Worm (Caenorhabditis elegans) whole organism, L1 larva: ENCODE results near the gene W08E12.4.
"Not testable (repeated sequence)": the region's sequence is repeated elsewhere in the genome, so short reads cannot be mapped to it uniquely, and the experiment has no call there.

Experiments
- aly-2 ChIP-seq: fragments of 150-350 bp; optimal IDR thresholded peaks from 2 replicates; lab custom pipeline; 2014; ENCODE audit warnings: missing biosample characterization, missing genetic modification characterization
- blmp-1 ChIP-seq: fragments of 150-350 bp; optimal IDR thresholded peaks from 2 replicates; lab custom pipeline; 2014; ENCODE audit warnings: missing biosample characterization, missing genetic modification characterization
- ceh-88 ChIP-seq: fragments of 200-800 bp; sonication (Bioruptor generic); IDR thresholded peaks from 2 replicates; pipeline ENCODE4 v1.3.6; 2022; ENCODE audit warnings: missing genetic modification characterization, missing compliant biosample characterization
- dpl-1 ChIP-seq, 3 experiments: fragments of 150-350 bp in 2 of 3; sonication (generic microtip) in 1 of 3; optimal IDR thresholded peaks; 2 replicates each; lab custom pipeline; 2014 to 2017; ENCODE audit warnings: missing biosample characterization in 3 of 3, missing genetic modification characterization in 3 of 3, missing genetic modification reagents in 3 of 3
- dsc-1 ChIP-seq: sonication (generic microtip); optimal IDR thresholded peaks from 2 replicates; lab custom pipeline; 2016; ENCODE audit warnings: mild to moderate bottlenecking, missing genetic modification characterization, missing compliant biosample characterization
- efl-1 ChIP-seq, 4 experiments: fragments of 150-350 bp; optimal IDR thresholded peaks in 3 of 4; peaks in 1 of 4; 1 replicate in 1 of 4; 2 replicates in 3 of 4; lab custom pipeline; 2014; ENCODE audit warnings: missing biosample characterization in 2 of 4, missing genetic modification characterization in 2 of 4, missing genetic modification reagents in 2 of 4
- efl-3 ChIP-seq: fragments of 200-800 bp; sonication (Bioruptor generic); optimal IDR thresholded peaks from 2 replicates; lab custom pipeline; 2018; ENCODE audit warnings: mild to moderate bottlenecking, missing genetic modification characterization, missing compliant biosample characterization
- egl-13 ChIP-seq: sonication (generic microtip); optimal IDR thresholded peaks from 2 replicates; lab custom pipeline; 2016; ENCODE audit warnings: missing genotype, missing genetic modification reagents, missing genetic modification characterization, missing compliant biosample characterization
- elt-3 ChIP-seq, 6 experiments: fragments of 150-350 bp in 1 of 6; sonication (generic microtip); optimal IDR thresholded peaks; 2 replicates each; lab custom pipeline; 2017 to 2018; ENCODE audit warnings: missing biosample characterization in 6 of 6, missing genetic modification characterization in 6 of 6, inconsistent platforms in 1 of 6
- ets-5 ChIP-seq: fragments of 200-800 bp; sonication (Bioruptor generic); IDR thresholded peaks from 2 replicates; pipeline ENCODE4 v1.3.6; 2022; ENCODE audit warnings: missing genetic modification characterization, missing compliant biosample characterization
- fkh-8 ChIP-seq: sonication (generic microtip); optimal IDR thresholded peaks from 2 replicates; lab custom pipeline; 2016; ENCODE audit warnings: mild to moderate bottlenecking, missing genetic modification characterization, missing compliant biosample characterization
- grh-1 ChIP-seq: fragments of 200-800 bp; sonication (Bioruptor generic); IDR thresholded peaks from 2 replicates; pipeline ENCODE4 v1.3.6; 2022; ENCODE audit warnings: missing genetic modification reagents, missing genetic modification characterization, missing compliant biosample characterization
- hlh-17 ChIP-seq: fragments of 200-800 bp; sonication (Bioruptor generic); optimal IDR thresholded peaks from 2 replicates; lab custom pipeline; 2018; ENCODE audit warnings: missing genetic modification characterization, mild to moderate bottlenecking, missing compliant biosample characterization, moderate library complexity, borderline replicate concordance
- irx-1 ChIP-seq: sonication (generic microtip); optimal IDR thresholded peaks from 2 replicates; lab custom pipeline; 2016; ENCODE audit warnings: missing genetic modification characterization, missing compliant biosample characterization
- isw-1 ChIP-seq: fragments of 200-800 bp; sonication (Bioruptor generic); IDR thresholded peaks from 2 replicates; pipeline ENCODE4 v1.3.6; 2022; ENCODE audit warnings: missing genetic modification characterization, missing compliant biosample characterization
- jun-1 ChIP-seq: fragments of 150-350 bp; optimal IDR thresholded peaks from 2 replicates; lab custom pipeline; 2014; ENCODE audit warnings: missing biosample characterization, missing genetic modification reagents, missing genetic modification characterization
- lin-13 ChIP-seq: fragments of 150-350 bp; optimal IDR thresholded peaks from 2 replicates; lab custom pipeline; 2014; ENCODE audit warnings: missing biosample characterization, missing genetic modification reagents, missing genetic modification characterization
- lin-15B ChIP-seq: fragments of 150-350 bp; sonication (generic microtip); optimal IDR thresholded peaks from 3 replicates; lab custom pipeline; 2014; ENCODE audit warnings: missing biosample characterization, missing genetic modification characterization
- lin-35 ChIP-seq, 2 experiments: fragments of 150-350 bp; optimal IDR thresholded peaks; 2 replicates each; lab custom pipeline; 2014; ENCODE audit warnings: missing biosample characterization in 2 of 2, missing genetic modification characterization in 2 of 2, missing genetic modification reagents in 2 of 2
- lsy-2 ChIP-seq, 2 experiments: fragments of 150-350 bp; optimal IDR thresholded peaks; 2 replicates each; lab custom pipeline; 2014; ENCODE audit warnings: missing biosample characterization in 2 of 2, missing genetic modification characterization in 2 of 2
- mdl-1 ChIP-seq, 2 experiments: fragments of 150-350 bp; optimal IDR thresholded peaks; 2 replicates each; lab custom pipeline; 2014 to 2017; ENCODE audit warnings: missing biosample characterization in 2 of 2, missing genetic modification characterization in 2 of 2, inconsistent platforms in 1 of 2
- mef-2 ChIP-seq: fragments of 150-350 bp; optimal IDR thresholded peaks from 2 replicates; lab custom pipeline; 2014; ENCODE audit warnings: missing biosample characterization, missing genetic modification characterization
- nhr-11 ChIP-seq: fragments of 150-350 bp; optimal IDR thresholded peaks from 2 replicates; lab custom pipeline; 2014; ENCODE audit warnings: missing biosample characterization, missing genetic modification characterization
- nhr-19 ChIP-seq: fragments of 200-800 bp; sonication (Bioruptor generic); conservative IDR thresholded peaks from 2 replicates; pipeline ENCODE4 v1.3.6; 2022; ENCODE audit warnings: missing genetic modification characterization, missing compliant biosample characterization
- nhr-20 ChIP-seq: sonication (generic microtip); optimal IDR thresholded peaks from 2 replicates; lab custom pipeline; 2016; ENCODE audit warnings: mild to moderate bottlenecking, missing genetic modification characterization, missing compliant biosample characterization
- nhr-28 ChIP-seq: fragments of 150-350 bp; optimal IDR thresholded peaks from 2 replicates; lab custom pipeline; 2014; ENCODE audit warnings: missing biosample characterization, missing genetic modification characterization
- nhr-47 ChIP-seq: sonication (generic microtip); optimal IDR thresholded peaks from 2 replicates; lab custom pipeline; 2016; ENCODE audit warnings: mild to moderate bottlenecking, missing genetic modification characterization, moderate library complexity, missing compliant biosample characterization
- nhr-71 ChIP-seq: sonication (generic microtip); optimal IDR thresholded peaks from 2 replicates; lab custom pipeline; 2016; ENCODE audit warnings: mild to moderate bottlenecking, missing genetic modification characterization, moderate library complexity, missing compliant biosample characterization
- nhr-84 ChIP-seq: sonication (generic microtip); optimal IDR thresholded peaks from 2 replicates; lab custom pipeline; 2017; ENCODE audit warnings: missing biosample characterization, missing genetic modification characterization
- nhr-85 ChIP-seq: sonication (generic microtip); peaks from one replicate; lab custom pipeline; 2016; ENCODE audit warnings: missing genetic modification characterization, inconsistent platforms, missing compliant biosample characterization
- pag-3 ChIP-seq: sonication (generic microtip); optimal IDR thresholded peaks from 2 replicates; lab custom pipeline; 2017; ENCODE audit warnings: missing genetic modification characterization, mild to moderate bottlenecking, missing compliant biosample characterization, antibody characterized with exemption, borderline replicate concordance; ENCODE audit not compliant: insufficient read depth
- snpc-4 ChIP-seq: fragments of 150-350 bp; optimal IDR thresholded peaks from 2 replicates; lab custom pipeline; 2014; ENCODE audit warnings: missing biosample characterization, missing genetic modification characterization
- snu-23 ChIP-seq: sonication (generic microtip); optimal IDR thresholded peaks from 2 replicates; lab custom pipeline; 2016; ENCODE audit warnings: missing genetic modification characterization, missing compliant biosample characterization
- sox-4 ChIP-seq: sonication (generic microtip); optimal IDR thresholded peaks from 2 replicates; lab custom pipeline; 2016; ENCODE audit warnings: missing genetic modification characterization, missing compliant biosample characterization
- swsn-7 ChIP-seq: sonication (generic microtip); optimal IDR thresholded peaks from 2 replicates; lab custom pipeline; 2016; ENCODE audit warnings: missing genetic modification characterization, missing compliant biosample characterization
- tbx-2 ChIP-seq: sonication (generic microtip); optimal IDR thresholded peaks from 2 replicates; lab custom pipeline; 2016; ENCODE audit warnings: missing genetic modification characterization, missing compliant biosample characterization
- tlp-1 ChIP-seq: fragments of 150-350 bp; optimal IDR thresholded peaks from 2 replicates; lab custom pipeline; 2014; ENCODE audit warnings: missing biosample characterization, missing genetic modification characterization
- unc-62 ChIP-seq: fragments of 150-350 bp; optimal IDR thresholded peaks from 2 replicates; lab custom pipeline; 2014; ENCODE audit warnings: missing biosample characterization, missing genetic modification reagents, missing genetic modification characterization
- unc-86 ChIP-seq: sonication (generic microtip); optimal IDR thresholded peaks from 2 replicates; lab custom pipeline; 2016; ENCODE audit warnings: missing genetic modification characterization, missing compliant biosample characterization
- unc-98 ChIP-seq: fragments of 200-800 bp; sonication (Bioruptor generic); IDR thresholded peaks from 2 replicates; pipeline ENCODE4 v1.3.6; 2022; ENCODE audit warnings: missing genetic modification characterization, missing compliant biosample characterization
- xbp-1 ChIP-seq: sonication (generic microtip); optimal IDR thresholded peaks from 2 replicates; lab custom pipeline; 2016; ENCODE audit warnings: missing genetic modification characterization, missing compliant biosample characterization
- ztf-11 ChIP-seq, 2 experiments: sonication (generic microtip); optimal IDR thresholded peaks; 2 replicates each; lab custom pipeline; 2016 to 2017; ENCODE audit warnings: missing genetic modification characterization in 2 of 2, missing biosample characterization in 1 of 2, missing compliant biosample characterization in 1 of 2
- ztf-4 ChIP-seq: fragments of 150-350 bp; optimal IDR thresholded peaks from 2 replicates; lab custom pipeline; 2014; ENCODE audit warnings: missing biosample characterization, missing genetic modification characterization

Gene W08E12.4

DNA sequence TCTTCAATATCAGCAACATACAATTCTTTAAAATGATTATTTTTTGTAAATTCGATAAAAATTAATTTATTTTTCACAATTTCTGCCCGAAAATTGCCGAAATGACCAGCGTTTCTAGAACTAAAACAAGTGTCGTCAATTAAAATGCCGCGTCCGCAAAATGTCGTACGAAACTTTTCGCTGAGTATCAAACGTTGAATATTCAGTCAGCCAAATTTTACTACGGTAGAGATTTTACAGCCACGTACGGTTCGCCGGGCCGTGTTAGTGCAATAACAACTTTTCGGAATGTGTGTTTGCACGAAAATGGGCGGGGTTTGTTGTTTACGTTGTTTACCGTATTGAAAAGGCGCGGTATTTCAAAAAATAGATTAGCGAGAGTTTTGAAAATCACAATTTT, 11.2 kb downstream of the W08E12.4 start (continued):
- TF ChIP-seq egl-13 (tag; lab: Kevin White, UChicago) (peak; percentile 10), dsc-1 (tag; lab: Kevin White, UChicago) (peak; percentile 46), snu-23 (GFP tag; lab: Kevin White, UChicago) (peak; percentile 69), grh-1 (GFP tag; lab: Robert Waterston, UW) (peak; percentile 98), lin-15B (peak; percentile 41), efl-1 (optimal IDR thresholded peaks at IDR 0.05; lab: Kevin White, UChicago) (peak; percentile 69 to 76), efl-1 (GFP tag; optimal IDR thresholded peaks at IDR 0.05 in 1 of 2; lab: Kevin White, UChicago) (peak; percentile 56 to 97), tbx-2 (tag; lab: Kevin White, UChicago) (peak; percentile 66), nhr-19 (GFP tag; lab: Robert Waterston, UW) (peak; percentile 97), nhr-20 (tag; lab: Kevin White, UChicago) (peak; percentile 66), mdl-1 (tag; optimal IDR thresholded peaks at IDR 0.05; lab: Kevin White, UChicago) (peak in 1 of 2 experiments; percentile 7), irx-1 (tag; lab: Kevin White, UChicago) (peak; percentile 53), lin-13 (GFP tag; lab: Kevin White, UChicago) (peak; percentile 3), swsn-7 (tag; lab: Kevin White, UChicago) (peak; percentile 61), elt-3 (tag; optimal IDR thresholded peaks at IDR 0.05; lab: Kevin White, UChicago) (peak in 1 of 6 experiments; percentile 8), fkh-8 (tag; lab: Kevin White, UChicago) (peak; percentile 23), lsy-2 (tag; optimal IDR thresholded peaks at IDR 0.05; lab: Kevin White, UChicago) (peak; percentile 88 to 92), xbp-1 (tag; lab: Kevin White, UChicago) (peak; percentile 63)

DNA sequence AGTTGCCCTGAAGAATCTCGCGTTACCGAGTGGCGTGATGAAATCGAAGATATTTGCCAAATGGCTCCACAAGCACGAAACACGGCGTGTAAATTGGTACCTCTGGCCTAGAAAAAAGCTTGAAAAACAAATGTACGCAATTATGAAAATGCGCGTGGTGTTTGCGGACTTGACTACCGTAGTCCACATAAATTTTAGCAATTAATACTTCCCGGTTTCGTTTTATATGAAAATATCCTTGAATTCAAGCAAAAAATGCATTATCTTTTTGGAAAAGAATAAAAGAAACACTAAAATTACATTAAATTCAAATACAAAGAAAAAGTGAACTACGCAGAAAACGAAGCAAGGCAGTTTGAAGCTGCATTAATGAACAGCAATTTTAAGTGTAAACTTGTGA, 11.9 kb downstream of the W08E12.4 start:
- peak in 1 of 2 experiments; percentile 56 for TF ChIP-seq lsy-2 (tag; optimal IDR thresholded peaks at IDR 0.05; lab: Kevin White, UChicago)

DNA sequence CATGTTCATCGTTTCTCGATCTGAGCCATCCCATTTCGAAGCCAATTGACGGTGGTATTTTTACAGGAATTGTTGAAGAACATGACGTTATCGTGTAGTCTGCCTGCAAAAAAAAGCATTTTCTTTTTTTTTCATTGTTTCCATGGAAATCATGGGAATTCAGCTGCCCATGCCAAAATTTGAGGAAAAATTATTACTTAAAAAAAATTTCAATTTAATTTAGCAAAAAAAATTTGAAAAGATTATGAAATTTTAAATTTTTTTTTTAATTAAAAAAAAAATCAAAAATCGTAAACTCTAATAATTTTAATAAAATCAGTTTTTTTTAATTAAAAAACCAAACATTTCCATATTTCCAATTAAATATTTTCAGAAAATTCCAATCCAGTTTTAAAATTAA, 29.6 kb downstream of the W08E12.4 start, which contains the start of gene F42A6.5:
TSS of gene F42A6.5 (minus strand) at position 101 of the 400 bp plus-strand sequence.
- not testable (repeated sequence) for TF ChIP-seq lin-13 (GFP tag; lab: Kevin White, UChicago); snpc-4 (tag; lab: Kevin White, UChicago); tlp-1 (tag; lab: Kevin White, UChicago)

DNA sequence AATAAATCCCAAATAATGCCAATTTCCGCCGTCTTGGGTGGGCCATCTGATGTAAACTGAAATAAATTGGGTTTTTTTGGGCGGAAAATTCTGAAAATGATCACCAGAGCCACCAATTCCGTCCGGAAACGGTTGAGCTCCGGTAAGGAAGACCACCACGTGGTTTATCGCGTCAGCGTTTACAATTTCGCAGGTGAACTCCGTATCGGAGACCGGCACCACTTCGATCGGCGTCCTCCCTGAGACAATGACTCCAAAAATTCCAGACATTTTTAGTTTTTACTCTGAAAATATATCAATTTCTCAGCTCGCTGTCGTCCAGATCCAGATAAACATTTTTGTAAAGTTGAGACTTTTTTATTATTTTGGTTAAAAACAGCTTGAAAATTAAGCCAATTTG, 34.4 kb downstream of the W08E12.4 start, which contains the start of gene F42A6.6:
TSS of gene F42A6.6 (minus strand) at position 289 of the 400 bp plus-strand sequence.
- TF ChIP-seq pag-3 (no peak), ztf-11 (tag; optimal IDR thresholded peaks at IDR 0.05; lab: Kevin White, UChicago) (no peak), nhr-19 (GFP tag; lab: Robert Waterston, UW) (0 out of 2 replicates have a peak, but pooled peaks have one; percentile 13), nhr-28 (tag; lab: Kevin White, UChicago) (no peak), lin-13 (GFP tag; lab: Kevin White, UChicago) (no peak), nhr-84 (tag; lab: Kevin White, UChicago) (no peak), nhr-11 (no peak), ets-5 (GFP tag; lab: Robert Waterston, UW) (no peak), lin-35 (GFP tag; optimal IDR thresholded peaks at IDR 0.05; lab: Kevin White, UChicago) (peak in 1 of 2 experiments; percentile 29), ztf-4 (tag; lab: Kevin White, UChicago) (peak; percentile 8), tlp-1 (tag; lab: Kevin White, UChicago) (no peak), aly-2 (peak; percentile 47), hlh-17 (GFP tag; lab: Kevin White, UChicago) (no peak), egl-13 (tag; lab: Kevin White, UChicago) (no peak), blmp-1 (no peak), efl-1 (optimal IDR thresholded peaks at IDR 0.05; lab: Kevin White, UChicago) (peak; percentile 8 to 35), efl-1 (GFP tag; optimal IDR thresholded peaks at IDR 0.05 in 1 of 2; lab: Kevin White, UChicago) (peak in 1 of 2 experiments; percentile 71), unc-62 (GFP tag; lab: Kevin White, UChicago) (no peak), lsy-2 (tag; optimal IDR thresholded peaks at IDR 0.05; lab: Kevin White, UChicago) (peak in 1 of 2 experiments; percentile 13), tbx-2 (tag; lab: Kevin White, UChicago) (peak; percentile 5), unc-98 (GFP tag; lab: Robert Waterston, UW) (no peak), jun-1 (no peak), irx-1 (tag; lab: Kevin White, UChicago) (no peak), efl-3 (GFP tag; lab: Kevin White, UChicago) (no peak), nhr-85 (tag; lab: Kevin White, UChicago) (peak; percentile 64), fkh-8 (tag; lab: Kevin White, UChicago) (no peak), isw-1 (GFP tag; lab: Robert Waterston, UW) (no peak), unc-86 (tag; lab: Kevin White, UChicago) (no peak), dsc-1 (tag; lab: Kevin White, UChicago) (no peak), nhr-71 (tag; lab: Kevin White, UChicago) (peak; percentile 40), swsn-7 (tag; lab: Kevin White, UChicago) (peak; percentile 6), nhr-47 (tag; lab: Kevin White, UChicago) (peak; percentile 22), ceh-88 (GFP tag; lab: Robert Waterston, UW) (no peak), mef-2 (tag; lab: Kevin White, UChicago) (no peak), sox-4 (tag; lab: Kevin White, UChicago) (no peak), dpl-1 (GFP tag; optimal IDR thresholded peaks at IDR 0.05; lab: Kevin White, UChicago) (no peak)
